Fruit fly (Drosophila melanogaster): ENCODE data around the gene CG6293.

CG6293 gene

dm6 chr3R:10263972-10264536, 47.4 kb downstream of the CG6293 start, which contains the start of gene Nuak:
Gene Nuak (plus strand): TSS chr3R:10264306.
- peak; percentile 71 for TF ChIP-seq CG33017 (tag; optimal IDR thresholded peaks at IDR 0.05)
- TF ChIP-seq CG7045 (GFP tag; optimal IDR thresholded peaks at IDR 0.05), result peak; percentile 95
- peak; percentile 60 for TF ChIP-seq tj (GFP tag; optimal IDR thresholded peaks at IDR 0.05)
- peak; percentile 91 for TF ChIP-seq CG12768 (GFP tag; optimal IDR thresholded peaks at IDR 0.05)
- peak; percentile 87 for TF ChIP-seq Clk (GFP tag; optimal IDR thresholded peaks at IDR 0.05)
- peak; percentile 80 for TF ChIP-seq kay (GFP tag; ENCODE audit: borderline replicate concordance)
- TF ChIP-seq pad (GFP tag; optimal IDR thresholded peaks at IDR 0.05), result peak; percentile 79
- TF ChIP-seq Mnt (GFP tag; optimal IDR thresholded peaks at IDR 0.05), result peak; percentile 91
- peak; percentile 97 for TF ChIP-seq toe (GFP tag; optimal IDR thresholded peaks at IDR 0.05)
- peak; percentile 86 for TF ChIP-seq CG14711 (tag; optimal IDR thresholded peaks at IDR 0.05)
- no peak for TF ChIP-seq cnc (optimal IDR thresholded peaks at IDR 0.05)
- peak; percentile 85 for TF ChIP-seq CG11617 (GFP tag; optimal IDR thresholded peaks at IDR 0.05)
- TF ChIP-seq CG7101 (tag; optimal IDR thresholded peaks at IDR 0.05), result peak; percentile 88
- peak; percentile 93 for TF ChIP-seq CG5204 (GFP tag; optimal IDR thresholded peaks at IDR 0.05)
- peak; percentile 96 for TF ChIP-seq Hr96 (GFP tag; optimal IDR thresholded peaks at IDR 0.05)
- peak; percentile 97 for TF ChIP-seq bab1 (GFP tag; optimal IDR thresholded peaks at IDR 0.05)
- TF ChIP-seq ovo (GFP tag; optimal IDR thresholded peaks at IDR 0.05), result peak; percentile 84
- TF ChIP-seq Crg-1 (GFP tag; optimal IDR thresholded peaks at IDR 0.05), result peak; percentile 89
- TF ChIP-seq CG1620 (GFP tag; optimal IDR thresholded peaks at IDR 0.05), result peak; percentile 94
- peak; percentile 84 for TF ChIP-seq cic (GFP tag; optimal IDR thresholded peaks at IDR 0.05)

dm6 chr3R:10261800-10262199, 49.6 kb downstream of the CG6293 start, which contains the start of the genes Sirt6 and pont:
Gene Sirt6 (minus strand): TSS chr3R:10261849.
Gene pont (plus strand): TSS chr3R:10262123.
- peak; percentile 68 for TF ChIP-seq Crg-1 (GFP tag; optimal IDR thresholded peaks at IDR 0.05)
- TF ChIP-seq Mnt (GFP tag; optimal IDR thresholded peaks at IDR 0.05), result peak; percentile 81
- TF ChIP-seq Clk (GFP tag; optimal IDR thresholded peaks at IDR 0.05), result peak; percentile 50
- peak; percentile 26 for TF ChIP-seq toe (GFP tag; optimal IDR thresholded peaks at IDR 0.05)
- TF ChIP-seq ovo (GFP tag; optimal IDR thresholded peaks at IDR 0.05), result peak; percentile 38
- TF ChIP-seq cnc (optimal IDR thresholded peaks at IDR 0.05), result no peak
- TF ChIP-seq Hr96 (GFP tag; optimal IDR thresholded peaks at IDR 0.05), result peak; percentile 2
- peak; percentile 93 for TF ChIP-seq CG7045 (GFP tag; optimal IDR thresholded peaks at IDR 0.05)
- peak; percentile 96 for TF ChIP-seq CG33017 (tag; optimal IDR thresholded peaks at IDR 0.05)
- TF ChIP-seq kay (GFP tag; ENCODE audit: borderline replicate concordance), result peak; percentile 28
- peak; percentile 90 for TF ChIP-seq CG11617 (GFP tag; optimal IDR thresholded peaks at IDR 0.05)
- TF ChIP-seq CG1620 (GFP tag; optimal IDR thresholded peaks at IDR 0.05), result no peak
- peak; percentile 79 for TF ChIP-seq pad (GFP tag; optimal IDR thresholded peaks at IDR 0.05)
- TF ChIP-seq CG14711 (tag; optimal IDR thresholded peaks at IDR 0.05), result peak; percentile 96
- TF ChIP-seq bab1 (GFP tag; optimal IDR thresholded peaks at IDR 0.05), result peak; percentile 92
- TF ChIP-seq CG12768 (GFP tag; optimal IDR thresholded peaks at IDR 0.05), result peak; percentile 85
- peak; percentile 54 for TF ChIP-seq cic (GFP tag; optimal IDR thresholded peaks at IDR 0.05)
- TF ChIP-seq tj (GFP tag; optimal IDR thresholded peaks at IDR 0.05), result peak; percentile 59
- peak; percentile 63 for TF ChIP-seq CG5204 (GFP tag; optimal IDR thresholded peaks at IDR 0.05)
- peak; percentile 97 for TF ChIP-seq CG7101 (tag; optimal IDR thresholded peaks at IDR 0.05)

All from whole organism, adult.